Fruit fly (Drosophila melanogaster) whole organism, wandering third instar larva: ENCODE data around the gene CG5390.

Experiments used
- Abd-B ChIP-seq: fragments of >200 bp; optimal IDR thresholded peaks from 2 replicates; lab custom pipeline; 2017; ENCODE audit warnings: missing biosample characterization, missing genetic modification characterization
- CG32264 ChIP-seq: fragments of 200-800 bp; sonication (Bioruptor generic); optimal IDR thresholded peaks from 2 replicates; lab custom pipeline; 2016; ENCODE audit warnings: missing biosample characterization, missing genetic modification characterization
- CrebA ChIP-seq: fragments of 200-800 bp; sonication (Bioruptor generic); optimal IDR thresholded peaks from 2 replicates; lab custom pipeline; 2016; ENCODE audit warnings: missing biosample characterization, mild to moderate bottlenecking, missing genetic modification characterization, borderline replicate concordance
- Hr78 ChIP-seq: fragments of >200 bp; optimal IDR thresholded peaks from 2 replicates; lab custom pipeline; 2017; ENCODE audit warnings: missing biosample characterization, missing genetic modification characterization
- ey ChIP-seq: fragments of 200-800 bp; sonication (Bioruptor generic); optimal IDR thresholded peaks from 2 replicates; lab custom pipeline; 2016; ENCODE audit warnings: missing biosample characterization, missing genetic modification characterization
- h ChIP-seq: fragments of 200-800 bp; sonication (Bioruptor generic); optimal IDR thresholded peaks from 3 replicates; lab custom pipeline; 2016; ENCODE audit warnings: missing biosample characterization, mild to moderate bottlenecking, missing genetic modification characterization
- lola ChIP-seq: fragments of >200 bp; optimal IDR thresholded peaks from 2 replicates; lab custom pipeline; 2017; ENCODE audit warnings: missing biosample characterization, missing genetic modification characterization
- pan ChIP-seq: fragments of >200 bp; optimal IDR thresholded peaks from 2 replicates; lab custom pipeline; 2017
- psq ChIP-seq: fragments of 200-800 bp; sonication (Bioruptor generic); optimal IDR thresholded peaks from 3 replicates; lab custom pipeline; 2017; ENCODE audit warnings: missing biosample characterization, mild to moderate bottlenecking, missing genetic modification characterization, moderate library complexity
- rgr ChIP-seq: fragments of 200-800 bp; sonication (Bioruptor generic); optimal IDR thresholded peaks from 3 replicates; lab custom pipeline; 2016; ENCODE audit warnings: missing biosample characterization, mild to moderate bottlenecking, missing genetic modification characterization
- usp ChIP-seq: fragments of >200 bp; optimal IDR thresholded peaks from 2 replicates; lab custom pipeline; 2017; ENCODE audit warnings: missing biosample characterization, missing genetic modification characterization

dm6 chr2L:10322176-10322575 is 15.8 kb upstream of the CG5390 start, which contains the start of gene CG4995:
- no peak for TF ChIP-seq lola (GFP tag; lab: Kevin White, UChicago)
- TF ChIP-seq CG32264 (GFP tag; lab: Kevin White, UChicago), result no peak
- TF ChIP-seq psq (GFP tag; lab: Kevin White, UChicago), result no peak
- TF ChIP-seq pan (lab: Kevin White, UChicago), result no peak
- TF ChIP-seq rgr, result no peak
- no peak for TF ChIP-seq Hr78 (GFP tag; lab: Kevin White, UChicago)
- TF ChIP-seq CrebA (GFP tag; lab: Kevin White, UChicago), result no peak
- TF ChIP-seq Abd-B (GFP tag; lab: Kevin White, UChicago), result no peak
- TF ChIP-seq ey (GFP tag; lab: Kevin White, UChicago), result no peak
- no peak for TF ChIP-seq usp (GFP tag; lab: Kevin White, UChicago)
- TF ChIP-seq h (GFP tag; lab: Kevin White, UChicago), result no peak
